Fruit fly (Drosophila melanogaster) whole organism, embryonic: ENCODE measurements around the gene HIP-R.

ENCODE experiments used
- Awh ChIP-seq: fragments of 200-800 bp; sonication (Bioruptor generic); IDR thresholded peaks from 2 replicates; pipeline ENCODE4, ENCODE4 v1.3.6; 2022; ENCODE audit warnings: missing biosample characterization, missing genetic modification characterization
- C15 ChIP-seq: fragments of 200-800 bp; sonication (Bioruptor generic); IDR thresholded peaks from 3 replicates; pipeline ENCODE4 v1.3.6; 2022; ENCODE audit warnings: missing biosample characterization, missing genetic modification characterization
- CG11456 ChIP-seq: fragments of 200-800 bp; sonication (Bioruptor generic); IDR thresholded peaks from 3 replicates; pipeline ENCODE4 v1.3.6; 2022; ENCODE audit warnings: missing biosample characterization, missing genetic modification characterization
- CG12155 ChIP-seq: fragments of 200-800 bp; sonication (Bioruptor generic); optimal IDR thresholded peaks from 3 replicates; lab custom pipeline; 2016; ENCODE audit warnings: missing biosample characterization, missing genetic modification characterization
- CG15601 ChIP-seq: fragments of 200-800 bp; sonication (Bioruptor generic); optimal IDR thresholded peaks from 3 replicates; lab custom pipeline; 2019; ENCODE audit warnings: missing biosample characterization, mild to moderate bottlenecking, missing genetic modification characterization, moderate library complexity
- CG1647 ChIP-seq: fragments of 200-800 bp; sonication (Bioruptor generic); optimal IDR thresholded peaks from 3 replicates; lab custom pipeline; 2016; ENCODE audit warnings: missing biosample characterization, missing genetic modification characterization
- CG17359 ChIP-seq: fragments of 200-800 bp; sonication (Bioruptor generic); optimal IDR thresholded peaks from 3 replicates; lab custom pipeline; 2018; ENCODE audit warnings: missing biosample characterization, mild to moderate bottlenecking, missing genetic modification characterization, moderate library complexity
- CG18011 ChIP-seq: fragments of 200-800 bp; sonication (Bioruptor generic); optimal IDR thresholded peaks from 2 replicates; lab custom pipeline; 2017; ENCODE audit warnings: missing biosample characterization, missing genetic modification characterization, mild to moderate bottlenecking, moderate library complexity, missing genotype
- CG18262 ChIP-seq: fragments of 200-800 bp; optimal IDR thresholded peaks from 3 replicates; lab custom pipeline; 2019; ENCODE audit warnings: missing biosample characterization, mild to moderate bottlenecking, missing genetic modification characterization, moderate library complexity
- CG2116 ChIP-seq: fragments of 200-800 bp; sonication (Bioruptor generic); optimal IDR thresholded peaks from 3 replicates; lab custom pipeline; 2018; ENCODE audit warnings: missing biosample characterization, mild to moderate bottlenecking, missing genetic modification characterization
- CG2875 ChIP-seq: fragments of 200-800 bp; sonication (Bioruptor generic); optimal IDR thresholded peaks from 2 replicates; lab custom pipeline; 2017; ENCODE audit warnings: missing biosample characterization, mild to moderate bottlenecking, missing genetic modification characterization, missing genetic modification reagents
- CG33557 ChIP-seq: fragments of 200-800 bp; sonication (Bioruptor generic); optimal IDR thresholded peaks from 2 replicates; lab custom pipeline; 2019; ENCODE audit warnings: missing biosample characterization, mild to moderate bottlenecking, missing genetic modification characterization, moderate library complexity
- CG3726 ChIP-seq: fragments of 200-800 bp; sonication (Bioruptor generic); IDR thresholded peaks from 3 replicates; pipeline ENCODE4, ENCODE4 v1.3.6; 2022; ENCODE audit warnings: missing biosample characterization, missing genetic modification characterization
- CG4404 ChIP-seq: fragments of 200-800 bp; sonication (Bioruptor generic); IDR thresholded peaks from 2 replicates; pipeline ENCODE4 v1.3.6; 2022; ENCODE audit warnings: missing biosample characterization, missing genetic modification characterization
- CG4424 ChIP-seq: fragments of 200-800 bp; sonication (Bioruptor generic); optimal IDR thresholded peaks from 3 replicates; lab custom pipeline; 2016; ENCODE audit warnings: missing biosample characterization, missing genetic modification characterization
- CG6813 ChIP-seq: fragments of 200-800 bp; sonication (Bioruptor generic); optimal IDR thresholded peaks from 2 replicates; lab custom pipeline; 2017; ENCODE audit warnings: missing biosample characterization, missing genetic modification characterization, mild to moderate bottlenecking, moderate library complexity, missing genetic modification reagents
- CG6854 ChIP-seq: fragments of 200-800 bp; sonication (Bioruptor generic); optimal IDR thresholded peaks from 3 replicates; lab custom pipeline; 2017; ENCODE audit warnings: missing biosample characterization, mild to moderate bottlenecking, missing genetic modification characterization
- CG7271 ChIP-seq: fragments of 200-800 bp; sonication (Bioruptor generic); optimal IDR thresholded peaks from 2 replicates; lab custom pipeline; 2018; ENCODE audit warnings: missing biosample characterization, mild to moderate bottlenecking, missing genetic modification characterization, moderate library complexity
- CG8359 ChIP-seq: fragments of 200-800 bp; sonication (Bioruptor generic); optimal IDR thresholded peaks from 2 replicates; lab custom pipeline; 2017; ENCODE audit warnings: missing biosample characterization, mild to moderate bottlenecking, missing genetic modification characterization, borderline replicate concordance
- CG8478 ChIP-seq: fragments of >200 bp; optimal IDR thresholded peaks from 2 replicates; lab custom pipeline; 2018
- Ets97D ChIP-seq: fragments of 200-800 bp; sonication (Bioruptor generic); optimal IDR thresholded peaks from 3 replicates; lab custom pipeline; 2016; ENCODE audit warnings: missing biosample characterization, missing genetic modification characterization
- Fer1 ChIP-seq: fragments of 200-800 bp; sonication (Bioruptor generic); optimal IDR thresholded peaks from 2 replicates; lab custom pipeline; 2017; ENCODE audit warnings: missing biosample characterization, mild to moderate bottlenecking, missing genetic modification characterization
- Hey ChIP-seq: fragments of 200-800 bp; sonication (Bioruptor generic); optimal IDR thresholded peaks from 3 replicates; lab custom pipeline; 2018; ENCODE audit warnings: missing biosample characterization, mild to moderate bottlenecking, missing genetic modification characterization
- HmgD ChIP-seq: fragments of 200-800 bp; sonication (Bioruptor generic); optimal IDR thresholded peaks from 3 replicates; lab custom pipeline; 2016; ENCODE audit warnings: missing biosample characterization, missing genetic modification characterization
- Hmr ChIP-seq: fragments of 200-800 bp; sonication (Bioruptor generic); optimal IDR thresholded peaks from 3 replicates; lab custom pipeline; 2017; ENCODE audit warnings: mild to moderate bottlenecking, missing biosample characterization, missing genetic modification reagents, missing genetic modification characterization
- Hr3 ChIP-seq: fragments of 200-800 bp; sonication (Bioruptor generic); optimal IDR thresholded peaks from 3 replicates; lab custom pipeline; 2016; ENCODE audit warnings: missing biosample characterization, missing genetic modification characterization
- Hr51 ChIP-seq, 2 experiments: fragments of 200-800 bp; sonication (Bioruptor generic); optimal IDR thresholded peaks; 2 replicates in 1 of 2; 3 replicates in 1 of 2; lab custom pipeline; 2016 to 2018; ENCODE audit warnings: missing biosample characterization in 2 of 2, missing genetic modification characterization in 2 of 2, mild to moderate bottlenecking in 1 of 2, moderate library complexity in 1 of 2
- Med ChIP-seq: fragments of 200-800 bp; sonication (Bioruptor generic); peaks from one replicate; lab custom pipeline; 2016; ENCODE audit warnings: missing biosample characterization, missing genetic modification characterization, mild to moderate bottlenecking, inconsistent platforms, moderate library complexity
- Ptx1 ChIP-seq: fragments of 200-800 bp; sonication (Bioruptor generic); IDR thresholded peaks from 2 replicates; pipeline ENCODE4 v1.3.6; 2022; ENCODE audit warnings: missing biosample characterization, missing genetic modification characterization
- Six4 ChIP-seq: fragments of 200-800 bp; sonication (Bioruptor generic); optimal IDR thresholded peaks from 2 replicates; lab custom pipeline; 2016; ENCODE audit warnings: missing biosample characterization, missing genetic modification characterization
- Spps ChIP-seq: fragments of 200-800 bp; sonication (Bioruptor generic); optimal IDR thresholded peaks from 2 replicates; lab custom pipeline; 2018; ENCODE audit warnings: missing biosample characterization, mild to moderate bottlenecking, missing genetic modification characterization
- amos ChIP-seq: fragments of 200-800 bp; sonication (Bioruptor generic); IDR thresholded peaks from 2 replicates; pipeline ENCODE4 v1.3.6; 2022; ENCODE audit warnings: missing biosample characterization, missing genetic modification characterization; ENCODE audit not compliant: partially characterized antibody
- bbx ChIP-seq: fragments of 200-800 bp; sonication (Bioruptor generic); IDR thresholded peaks from 2 replicates; pipeline ENCODE4 v1.3.6; 2022; ENCODE audit warnings: missing biosample characterization, missing genetic modification characterization; ENCODE audit not compliant: partially characterized antibody
- ci ChIP-seq: fragments of 200-800 bp; sonication (Bioruptor generic); IDR thresholded peaks from 3 replicates; pipeline ENCODE4 v1.3.6; 2022; ENCODE audit warnings: missing biosample characterization, missing genetic modification characterization
- corto ChIP-seq: fragments of 200-800 bp; sonication (Bioruptor generic); optimal IDR thresholded peaks from 2 replicates; lab custom pipeline; 2016; ENCODE audit warnings: missing biosample characterization, mild to moderate bottlenecking, missing genetic modification characterization, moderate library complexity
- croc ChIP-seq: fragments of 200-800 bp; sonication (Bioruptor generic); conservative IDR thresholded peaks from 3 replicates; pipeline ENCODE4 v1.3.6; 2022; ENCODE audit warnings: missing biosample characterization, missing genetic modification characterization
- dmrt11E ChIP-seq: fragments of 200-800 bp; sonication (Bioruptor generic); optimal IDR thresholded peaks from 3 replicates; lab custom pipeline; 2018; ENCODE audit warnings: missing biosample characterization, mild to moderate bottlenecking, missing genetic modification characterization, moderate library complexity
- exex ChIP-seq: fragments of 200-800 bp; sonication (Bioruptor generic); optimal IDR thresholded peaks from 4 replicates; lab custom pipeline; 2018; ENCODE audit warnings: missing biosample characterization, mild to moderate bottlenecking, missing genetic modification characterization, moderate library complexity
- fd3F ChIP-seq: fragments of 200-800 bp; sonication (Bioruptor generic); optimal IDR thresholded peaks from 2 replicates; lab custom pipeline; 2018; ENCODE audit warnings: missing biosample characterization, mild to moderate bottlenecking, missing genetic modification characterization, moderate library complexity
- gem ChIP-seq: fragments of 200-800 bp; sonication (Bioruptor generic); optimal IDR thresholded peaks from 2 replicates; lab custom pipeline; 2019; ENCODE audit warnings: missing biosample characterization, mild to moderate bottlenecking, missing genetic modification characterization, moderate library complexity
- grau ChIP-seq: fragments of 200-800 bp; optimal IDR thresholded peaks from 3 replicates; lab custom pipeline; 2019; ENCODE audit warnings: missing biosample characterization, mild to moderate bottlenecking, missing genetic modification characterization, moderate library complexity
- gro ChIP-seq: fragments of 200-800 bp; sonication (Bioruptor generic); optimal IDR thresholded peaks from 2 replicates; lab custom pipeline; 2016; ENCODE audit warnings: missing biosample characterization, missing genetic modification characterization
- lab ChIP-seq: fragments of 200-800 bp; sonication (Bioruptor generic); optimal IDR thresholded peaks from 3 replicates; lab custom pipeline; 2017; ENCODE audit warnings: missing biosample characterization, missing genetic modification characterization, mild to moderate bottlenecking, moderate library complexity, missing genetic modification reagents
- mld ChIP-seq: fragments of 200-800 bp; sonication (Bioruptor generic); IDR thresholded peaks from 3 replicates; pipeline ENCODE4 v1.3.6; 2022; ENCODE audit warnings: missing biosample characterization, missing genetic modification characterization; ENCODE audit not compliant: partially characterized antibody
- nom ChIP-seq: fragments of 200-800 bp; sonication (Bioruptor generic); optimal IDR thresholded peaks from 2 replicates; lab custom pipeline; 2017; ENCODE audit warnings: missing biosample characterization, missing genetic modification characterization, mild to moderate bottlenecking, moderate library complexity, missing genetic modification reagents
- pzg ChIP-seq: fragments of 200-800 bp; sonication (Bioruptor generic); optimal IDR thresholded peaks from 3 replicates; lab custom pipeline; 2018; ENCODE audit warnings: missing biosample characterization, mild to moderate bottlenecking, missing genetic modification characterization, moderate library complexity
- seq ChIP-seq: fragments of 200-800 bp; sonication (Bioruptor generic); IDR thresholded peaks from 2 replicates; pipeline ENCODE4 v1.3.6; 2022; ENCODE audit warnings: missing biosample characterization, missing genetic modification characterization
- sr ChIP-seq: fragments of 200-800 bp; sonication (Bioruptor generic); IDR thresholded peaks from 3 replicates; pipeline ENCODE4 v1.3.6; 2022; ENCODE audit warnings: missing biosample characterization, missing genetic modification characterization
- vfl ChIP-seq: fragments of 200-800 bp; sonication (Bioruptor generic); optimal IDR thresholded peaks from 2 replicates; lab custom pipeline; 2016; ENCODE audit warnings: missing biosample characterization, missing genetic modification characterization
- wor ChIP-seq: fragments of 200-800 bp; sonication (Bioruptor generic); IDR thresholded peaks from 2 replicates; pipeline ENCODE4 v1.3.6; 2022; ENCODE audit warnings: missing biosample characterization, missing genetic modification characterization

Gene HIP-R

dm6 chrX:3768202-3768601 lies 21.6 kb upstream of the HIP-R start (continued):
- TF ChIP-seq CG2875, result no peak
- no peak for TF ChIP-seq CG2116 (GFP tag; lab: Kevin White, UChicago)
- TF ChIP-seq amos (GFP tag; lab: Robert Waterston, UW), result no peak
- peak; percentile 36 for TF ChIP-seq Fer1 (GFP tag; lab: Kevin White, UChicago)
- TF ChIP-seq pzg (GFP tag; lab: Kevin White, UChicago), result no peak
- peak; percentile 18 for TF ChIP-seq corto (GFP tag; lab: Kevin White, UChicago)
- 0 out of 2 replicates have a peak, but pooled peaks have one; percentile 11 for TF ChIP-seq wor (GFP tag; lab: Robert Waterston, UW)
- 0 out of 2 replicates have a peak, but pooled peaks have one; percentile 34 for TF ChIP-seq Ptx1
- TF ChIP-seq CG18011 (GFP tag; lab: Kevin White, UChicago), result no peak
- no peak for TF ChIP-seq CG8359 (GFP tag; lab: Kevin White, UChicago)
- TF ChIP-seq dmrt11E (tag; lab: Kevin White, UChicago), result peak; percentile 27
- TF ChIP-seq CG17359 (tag; lab: Kevin White, UChicago), result peak; percentile 54
- TF ChIP-seq Med, result peak; percentile 23
- no peak for TF ChIP-seq CG12155
- peak; percentile 12 for TF ChIP-seq Hr3 (GFP tag; lab: Kevin White, UChicago)
- no peak for TF ChIP-seq bbx (GFP tag; lab: Robert Waterston, UW)
- no peak for TF ChIP-seq CG33557 (GFP tag; lab: Kevin White, UChicago)
- TF ChIP-seq exex (tag; lab: Kevin White, UChicago), result no peak
- no peak for TF ChIP-seq CG4404 (GFP tag; lab: Robert Waterston, UW)
- TF ChIP-seq CG7271 (tag; lab: Kevin White, UChicago), result no peak
- no peak for TF ChIP-seq Spps (tag; lab: Kevin White, UChicago)
- peak; percentile 17 for TF ChIP-seq CG4424 (GFP tag; lab: Kevin White, UChicago)
- TF ChIP-seq mld, result no peak
- no peak for TF ChIP-seq Ets97D (GFP tag; lab: Kevin White, UChicago)
- no peak for TF ChIP-seq CG11456 (GFP tag; lab: Robert Waterston, UW)
- TF ChIP-seq HmgD, result no peak
- TF ChIP-seq CG3726 (GFP tag; lab: Robert Waterston, UW), result no peak
- no peak for TF ChIP-seq C15 (GFP tag; lab: Robert Waterston, UW)
- TF ChIP-seq lab (GFP tag; lab: Kevin White, UChicago), result peak; percentile 47
- TF ChIP-seq grau, result peak; percentile 14
- TF ChIP-seq CG1647 (GFP tag; lab: Kevin White, UChicago), result no peak
- 0 out of 2 replicates have a peak, but pooled peaks have one; percentile 31 for TF ChIP-seq Awh (GFP tag; lab: Robert Waterston, UW)
- TF ChIP-seq nom, result no peak
- TF ChIP-seq sr (GFP tag; lab: Robert Waterston, UW), result no peak
- TF ChIP-seq vfl (GFP tag; lab: Kevin White, UChicago), result no peak
- peak; percentile 41 for TF ChIP-seq CG18262 (tag; lab: Kevin White, UChicago)
- peak; percentile 62 for TF ChIP-seq gem (tag; lab: Kevin White, UChicago)
- TF ChIP-seq CG15601 (tag; lab: Kevin White, UChicago), result peak; percentile 15
- TF ChIP-seq ci (GFP tag; lab: Robert Waterston, UW), result no peak
- peak in 1 of 2 experiments; percentile 42 for TF ChIP-seq Hr51 (GFP tag; optimal IDR thresholded peaks at IDR 0.05; lab: Kevin White, UChicago)
- no peak for TF ChIP-seq Six4
- TF ChIP-seq gro (GFP tag; lab: Kevin White, UChicago), result no peak
- TF ChIP-seq Hey (tag; lab: Kevin White, UChicago), result no peak
- no peak for TF ChIP-seq seq (GFP tag; lab: Robert Waterston, UW)
- no peak for TF ChIP-seq CG6854 (GFP tag; lab: Kevin White, UChicago)
- 0 out of 3 replicates have a peak, but pooled peaks have one; percentile 23 for TF ChIP-seq croc (GFP tag; lab: Robert Waterston, UW)
- no peak for TF ChIP-seq fd3F (GFP tag; lab: Kevin White, UChicago)
- no peak for TF ChIP-seq CG8478
- TF ChIP-seq Hmr (GFP tag; lab: Kevin White, UChicago), result peak; percentile 19
- no peak for TF ChIP-seq CG6813 (GFP tag; lab: Kevin White, UChicago)
